Fruit fly (Drosophila melanogaster) whole organism, embryonic: ENCODE data around the gene Trxr1.
A peak's percentile ranks its signal among the peaks of the same experiment; 100 is the strongest.

Experiments used
- Awh ChIP-seq: fragments of 200-800 bp; sonication (Bioruptor generic); IDR thresholded peaks from 2 replicates; pipeline ENCODE4, ENCODE4 v1.3.6; 2022; ENCODE audit warnings: missing biosample characterization, missing genetic modification characterization
- CG10147 ChIP-seq: fragments of 200-800 bp; sonication (Bioruptor generic); optimal IDR thresholded peaks from 2 replicates; lab custom pipeline; 2019; ENCODE audit warnings: missing biosample characterization, mild to moderate bottlenecking, missing genetic modification characterization, moderate library complexity
- CG10274 ChIP-seq: fragments of 200-800 bp; sonication (Bioruptor generic); optimal IDR thresholded peaks from 3 replicates; lab custom pipeline; 2017; ENCODE audit warnings: missing biosample characterization, mild to moderate bottlenecking, missing genetic modification characterization
- CG11695 ChIP-seq: fragments of 200-800 bp; sonication (Bioruptor generic); IDR thresholded peaks from 3 replicates; pipeline ENCODE4 v1.3.6; 2022; ENCODE audit warnings: missing biosample characterization, missing genetic modification characterization
- CG13424 ChIP-seq: fragments of 200-800 bp; sonication (Bioruptor generic); optimal IDR thresholded peaks from 2 replicates; lab custom pipeline; 2019; ENCODE audit warnings: missing biosample characterization, mild to moderate bottlenecking, missing genetic modification characterization, moderate library complexity
- CG14441 ChIP-seq: fragments of 200-800 bp; sonication (Bioruptor generic); IDR thresholded peaks from 2 replicates; pipeline ENCODE4 v1.3.6; 2022; ENCODE audit warnings: missing biosample characterization, missing genetic modification characterization
- CG16779 ChIP-seq: fragments of 200-800 bp; sonication (Bioruptor generic); IDR thresholded peaks from 2 replicates; pipeline ENCODE4 v1.3.6; 2022; ENCODE audit warnings: missing biosample characterization, missing genetic modification characterization
- CG2199 ChIP-seq: fragments of 200-800 bp; sonication (Bioruptor generic); IDR thresholded peaks from 3 replicates; pipeline ENCODE4 v1.3.6; 2022; ENCODE audit warnings: missing biosample characterization, missing genetic modification characterization
- CG2889 ChIP-seq: fragments of 200-800 bp; sonication (Bioruptor generic); IDR thresholded peaks from 3 replicates; pipeline ENCODE4 v1.3.6; 2022; ENCODE audit warnings: missing biosample characterization, missing genetic modification characterization
- CG3726 ChIP-seq: fragments of 200-800 bp; sonication (Bioruptor generic); IDR thresholded peaks from 3 replicates; pipeline ENCODE4, ENCODE4 v1.3.6; 2022; ENCODE audit warnings: missing biosample characterization, missing genetic modification characterization
- CG5245 ChIP-seq: fragments of 200-800 bp; sonication (Bioruptor generic); optimal IDR thresholded peaks from 3 replicates; lab custom pipeline; 2016; ENCODE audit warnings: missing biosample characterization, missing genetic modification characterization
- CG6175 ChIP-seq: fragments of 200-800 bp; sonication (Bioruptor generic); IDR thresholded peaks from 3 replicates; pipeline ENCODE4 v1.3.6; 2022; ENCODE audit warnings: missing biosample characterization, missing genetic modification characterization
- CG6254 ChIP-seq: fragments of 200-800 bp; sonication (Bioruptor generic); optimal IDR thresholded peaks from 3 replicates; lab custom pipeline; 2017; ENCODE audit warnings: mild to moderate bottlenecking, missing biosample characterization, missing genetic modification reagents, missing genetic modification characterization
- CG6683 ChIP-seq: fragments of 200-800 bp; sonication (Bioruptor generic); optimal IDR thresholded peaks from 2 replicates; lab custom pipeline; 2017; ENCODE audit warnings: missing biosample characterization, mild to moderate bottlenecking, missing genetic modification characterization, missing genetic modification reagents
- CG7786 ChIP-seq: fragments of 200-800 bp; sonication (Bioruptor generic); optimal IDR thresholded peaks from 2 replicates; lab custom pipeline; 2016; ENCODE audit warnings: missing biosample characterization, missing genetic modification characterization
- CG7928 ChIP-seq: fragments of 200-800 bp; sonication (Bioruptor generic); optimal IDR thresholded peaks from 2 replicates; lab custom pipeline; 2017; ENCODE audit warnings: missing biosample characterization, mild to moderate bottlenecking, missing genetic modification characterization
- CG8944 ChIP-seq: fragments of 200-800 bp; sonication (Bioruptor generic); optimal IDR thresholded peaks from 3 replicates; lab custom pipeline; 2016; ENCODE audit warnings: missing biosample characterization, missing genetic modification characterization
- CG9437 ChIP-seq: fragments of 200-800 bp; sonication (Bioruptor generic); optimal IDR thresholded peaks from 2 replicates; lab custom pipeline; 2018; ENCODE audit warnings: missing biosample characterization, mild to moderate bottlenecking, missing genetic modification characterization
- CG9727 ChIP-seq: fragments of 200-800 bp; sonication (Bioruptor generic); optimal IDR thresholded peaks from 3 replicates; lab custom pipeline; 2017; ENCODE audit warnings: missing biosample characterization, mild to moderate bottlenecking, missing genetic modification characterization
- CG9817 ChIP-seq: fragments of 200-800 bp; sonication (Bioruptor generic); optimal IDR thresholded peaks from 2 replicates; lab custom pipeline; 2018; ENCODE audit warnings: missing biosample characterization, mild to moderate bottlenecking, missing genetic modification characterization, moderate library complexity
- CG9876 ChIP-seq: fragments of 200-800 bp; sonication (Bioruptor generic); optimal IDR thresholded peaks from 2 replicates; lab custom pipeline; 2016; ENCODE audit warnings: missing biosample characterization, missing genetic modification characterization
- CHES-1-like ChIP-seq: fragments of 200-800 bp; sonication (Bioruptor generic); optimal IDR thresholded peaks from 2 replicates; lab custom pipeline; 2016; ENCODE audit warnings: missing biosample characterization, missing genetic modification characterization
- Eip74EF ChIP-seq, 2 experiments: fragments of 200-800 bp in 1 of 2; fragments of >200 bp in 1 of 2; sonication (Bioruptor generic) in 1 of 2; optimal IDR thresholded peaks; 2 replicates each; lab custom pipeline; 2017 to 2019; ENCODE audit warnings: missing biosample characterization in 2 of 2, missing genetic modification characterization in 2 of 2, mild to moderate bottlenecking in 1 of 2, moderate library complexity in 1 of 2
- HLHmδ ChIP-seq: fragments of 200-800 bp; sonication (Bioruptor generic); optimal IDR thresholded peaks from 2 replicates; lab custom pipeline; 2018; ENCODE audit warnings: missing biosample characterization, mild to moderate bottlenecking, missing genetic modification characterization, moderate library complexity
- Hand ChIP-seq: fragments of 200-800 bp; sonication (Bioruptor generic); optimal IDR thresholded peaks from 2 replicates; lab custom pipeline; 2017; ENCODE audit warnings: mild to moderate bottlenecking, missing biosample characterization, missing genetic modification reagents, missing genetic modification characterization
- Hmx ChIP-seq: fragments of 200-800 bp; sonication (Bioruptor generic); optimal IDR thresholded peaks from 2 replicates; lab custom pipeline; 2016; ENCODE audit warnings: missing biosample characterization, missing genetic modification characterization
- Hsf ChIP-seq: fragments of 200-800 bp; sonication (Bioruptor generic); optimal IDR thresholded peaks from 3 replicates; lab custom pipeline; 2016; ENCODE audit warnings: missing biosample characterization, missing genetic modification characterization
- Jarid2 ChIP-seq: fragments of 200-800 bp; sonication (Bioruptor generic); optimal IDR thresholded peaks from 3 replicates; lab custom pipeline; 2017; ENCODE audit warnings: mild to moderate bottlenecking, missing biosample characterization, missing genetic modification reagents, missing genetic modification characterization
- Lhr ChIP-seq: fragments of 200-800 bp; sonication (Bioruptor generic); optimal IDR thresholded peaks from 3 replicates; lab custom pipeline; 2017; ENCODE audit warnings: mild to moderate bottlenecking, missing biosample characterization, missing genetic modification reagents, missing genetic modification characterization
- Mad ChIP-seq: fragments of 200-800 bp; sonication (Bioruptor generic); optimal IDR thresholded peaks from 2 replicates; lab custom pipeline; 2016; ENCODE audit warnings: missing biosample characterization, missing genetic modification characterization
- Max ChIP-seq: fragments of 200-800 bp; sonication (Bioruptor generic); optimal IDR thresholded peaks from 2 replicates; lab custom pipeline; 2016; ENCODE audit warnings: missing biosample characterization, mild to moderate bottlenecking, missing genetic modification characterization
- Mes4 ChIP-seq: fragments of 200-800 bp; sonication (Bioruptor generic); optimal IDR thresholded peaks from 2 replicates; lab custom pipeline; 2016; ENCODE audit warnings: missing biosample characterization, missing genetic modification characterization
- abd-A ChIP-seq: fragments of 200-800 bp; sonication (Bioruptor generic); optimal IDR thresholded peaks from 3 replicates; lab custom pipeline; 2019; ENCODE audit warnings: missing biosample characterization, mild to moderate bottlenecking, missing genetic modification characterization, moderate library complexity
- bab2 ChIP-seq: fragments of 200-800 bp; sonication (Bioruptor generic); optimal IDR thresholded peaks from 2 replicates; lab custom pipeline; 2016; ENCODE audit warnings: missing biosample characterization, missing genetic modification characterization
- crol ChIP-seq: fragments of 200-800 bp; sonication (Bioruptor generic); IDR thresholded peaks from 2 replicates; pipeline ENCODE4 v1.3.6; 2022; ENCODE audit warnings: missing biosample characterization, missing genetic modification characterization
- disco-r ChIP-seq: fragments of 200-800 bp; sonication (Bioruptor generic); optimal IDR thresholded peaks from 2 replicates; lab custom pipeline; 2016; ENCODE audit warnings: missing biosample characterization, missing genetic modification characterization
- dm ChIP-seq: fragments of 200-800 bp; sonication (Bioruptor generic); optimal IDR thresholded peaks from 3 replicates; lab custom pipeline; 2016; ENCODE audit warnings: missing biosample characterization, missing genetic modification characterization
- dmrt99B ChIP-seq: fragments of 200-800 bp; sonication (Bioruptor generic); optimal IDR thresholded peaks from 2 replicates; lab custom pipeline; 2018; ENCODE audit warnings: missing biosample characterization, mild to moderate bottlenecking, missing genetic modification characterization, moderate library complexity
- gcm ChIP-seq: fragments of 200-800 bp; sonication (Bioruptor generic); optimal IDR thresholded peaks from 2 replicates; lab custom pipeline; 2019; ENCODE audit warnings: missing biosample characterization, mild to moderate bottlenecking, missing genetic modification characterization, moderate library complexity
- hbn ChIP-seq: fragments of 200-800 bp; sonication (Bioruptor generic); IDR thresholded peaks from 2 replicates; pipeline ENCODE4 v1.3.6; 2022; ENCODE audit warnings: missing biosample characterization, missing genetic modification characterization; ENCODE audit not compliant: partially characterized antibody
- hth ChIP-seq: fragments of >200 bp; optimal IDR thresholded peaks from 2 replicates; lab custom pipeline; 2017; ENCODE audit warnings: inconsistent platforms
- jing ChIP-seq: fragments of 200-800 bp; sonication (Bioruptor generic); optimal IDR thresholded peaks from 2 replicates; lab custom pipeline; 2018; ENCODE audit warnings: missing biosample characterization, mild to moderate bottlenecking, missing genetic modification characterization
- kah ChIP-seq: fragments of 200-800 bp; sonication (Bioruptor generic); optimal IDR thresholded peaks from 2 replicates; lab custom pipeline; 2018; ENCODE audit warnings: missing biosample characterization, mild to moderate bottlenecking, missing genetic modification characterization
- pzg ChIP-seq: fragments of 200-800 bp; sonication (Bioruptor generic); optimal IDR thresholded peaks from 3 replicates; lab custom pipeline; 2018; ENCODE audit warnings: missing biosample characterization, mild to moderate bottlenecking, missing genetic modification characterization, moderate library complexity
- ranshi ChIP-seq: fragments of 200-800 bp; sonication (Bioruptor generic); IDR thresholded peaks from 2 replicates; pipeline ENCODE4 v1.3.6; 2022; ENCODE audit warnings: missing biosample characterization, missing genetic modification characterization
- rib ChIP-seq: fragments of 200-800 bp; sonication (Bioruptor generic); IDR thresholded peaks from 2 replicates; pipeline ENCODE4 v1.3.6; 2022; ENCODE audit warnings: missing biosample characterization, missing genetic modification characterization
- seq ChIP-seq: fragments of 200-800 bp; sonication (Bioruptor generic); IDR thresholded peaks from 2 replicates; pipeline ENCODE4 v1.3.6; 2022; ENCODE audit warnings: missing biosample characterization, missing genetic modification characterization
- tll ChIP-seq, 2 experiments: fragments of 200-800 bp in 1 of 2; fragments of >200 bp in 1 of 2; sonication (Bioruptor generic) in 1 of 2; optimal IDR thresholded peaks; 2 replicates each; lab custom pipeline; 2017 to 2019; ENCODE audit warnings: missing biosample characterization in 2 of 2, missing genetic modification characterization in 2 of 2, mild to moderate bottlenecking in 1 of 2, moderate library complexity in 1 of 2
- tx ChIP-seq: fragments of 200-800 bp; sonication (Bioruptor generic); optimal IDR thresholded peaks from 2 replicates; lab custom pipeline; 2016; ENCODE audit warnings: missing biosample characterization, missing genetic modification characterization
- zen ChIP-seq: fragments of 200-800 bp; sonication (Bioruptor generic); optimal IDR thresholded peaks from 3 replicates; lab custom pipeline; 2018; ENCODE audit warnings: missing biosample characterization, mild to moderate bottlenecking, missing genetic modification characterization, moderate library complexity

Trxr1 gene

dm6 chrX:8211094-8211730, 31.1 kb upstream of the Trxr1 start:
- no peak for TF ChIP-seq CG6254 (GFP tag; lab: Kevin White, UChicago)
- TF ChIP-seq CG9727 (GFP tag; lab: Kevin White, UChicago): peak; percentile 48
- no peak for TF ChIP-seq CG6175 (GFP tag; lab: Robert Waterston, UW)
- no peak for TF ChIP-seq CG9876 (GFP tag; lab: Kevin White, UChicago)
- TF ChIP-seq Hand (GFP tag; lab: Kevin White, UChicago): no peak
- TF ChIP-seq CG7786 (GFP tag; lab: Kevin White, UChicago): no peak
- TF ChIP-seq Mad (GFP tag; lab: Kevin White, UChicago): no peak
- TF ChIP-seq Hsf (GFP tag; lab: Kevin White, UChicago): no peak
- TF ChIP-seq zen (tag; lab: Kevin White, UChicago): peak; percentile 39
- TF ChIP-seq crol (GFP tag; lab: Robert Waterston, UW): peak; percentile 39; the same call in 1 of the 2 replicates
- no peak for TF ChIP-seq Lhr (GFP tag; lab: Kevin White, UChicago)
- no peak for TF ChIP-seq CG10274 (GFP tag; lab: Kevin White, UChicago)
- no peak for TF ChIP-seq Hmx (GFP tag; lab: Kevin White, UChicago)
- TF ChIP-seq jing (GFP tag; lab: Kevin White, UChicago): no peak
- TF ChIP-seq CG5245: no peak
- no peak for TF ChIP-seq CG16779 (GFP tag; lab: Robert Waterston, UW)
- no peak for TF ChIP-seq hth (lab: Kevin White, UChicago)
- TF ChIP-seq tll (GFP tag; optimal IDR thresholded peaks at IDR 0.05; lab: Kevin White, UChicago): no peak
- no peak for TF ChIP-seq hbn (GFP tag; lab: Robert Waterston, UW)
- no peak for TF ChIP-seq rib (GFP tag; lab: Robert Waterston, UW)
- 0 out of 2 replicates have a peak, but pooled peaks have one; percentile 27 for TF ChIP-seq CG14441
- TF ChIP-seq HLHmδ: no peak
- TF ChIP-seq kah (GFP tag; lab: Kevin White, UChicago): no peak
- no peak for TF ChIP-seq Mes4 (GFP tag; lab: Kevin White, UChicago)
- peak; percentile 8 for TF ChIP-seq CG13424 (tag; lab: Kevin White, UChicago)
- no peak for TF ChIP-seq CHES-1-like
- TF ChIP-seq Max (GFP tag; lab: Kevin White, UChicago): no peak
- no peak for TF ChIP-seq gcm (GFP tag; lab: Kevin White, UChicago)
- TF ChIP-seq Eip74EF (GFP tag; optimal IDR thresholded peaks at IDR 0.05; lab: Kevin White, UChicago): no peak
- TF ChIP-seq pzg (GFP tag; lab: Kevin White, UChicago): no peak
- TF ChIP-seq CG10147 (GFP tag; lab: Kevin White, UChicago): no peak
- no peak for TF ChIP-seq CG9817 (tag; lab: Kevin White, UChicago)
- TF ChIP-seq dmrt99B (tag; lab: Kevin White, UChicago): peak; percentile 10
- TF ChIP-seq Awh (GFP tag; lab: Robert Waterston, UW): peak; percentile 27; the same call in 1 of the 2 replicates
- no peak for TF ChIP-seq disco-r
- TF ChIP-seq CG3726: no peak
- TF ChIP-seq seq: no peak
- TF ChIP-seq CG2199 (GFP tag; lab: Robert Waterston, UW): no peak
- no peak for TF ChIP-seq CG2889
- peak; percentile 23 for TF ChIP-seq bab2
- TF ChIP-seq CG6683 (GFP tag; lab: Kevin White, UChicago): no peak
- TF ChIP-seq CG9437 (GFP tag; lab: Kevin White, UChicago): no peak
- TF ChIP-seq abd-A: no peak
- TF ChIP-seq tx (GFP tag; lab: Kevin White, UChicago): no peak
- 0 out of 3 replicates have a peak, but pooled peaks have one; percentile 29 for TF ChIP-seq CG11695 (GFP tag; lab: Robert Waterston, UW)
- TF ChIP-seq dm (GFP tag; lab: Kevin White, UChicago): no peak
- TF ChIP-seq ranshi: no peak
- TF ChIP-seq Jarid2: no peak
- TF ChIP-seq CG7928 (GFP tag; lab: Kevin White, UChicago): no peak
- TF ChIP-seq CG8944 (GFP tag; lab: Kevin White, UChicago): no peak
